Worm (Caenorhabditis elegans): Measurements from ENCODE around the gene Y22D7AL.16.

The Y22D7AL.16 gene

DNA sequence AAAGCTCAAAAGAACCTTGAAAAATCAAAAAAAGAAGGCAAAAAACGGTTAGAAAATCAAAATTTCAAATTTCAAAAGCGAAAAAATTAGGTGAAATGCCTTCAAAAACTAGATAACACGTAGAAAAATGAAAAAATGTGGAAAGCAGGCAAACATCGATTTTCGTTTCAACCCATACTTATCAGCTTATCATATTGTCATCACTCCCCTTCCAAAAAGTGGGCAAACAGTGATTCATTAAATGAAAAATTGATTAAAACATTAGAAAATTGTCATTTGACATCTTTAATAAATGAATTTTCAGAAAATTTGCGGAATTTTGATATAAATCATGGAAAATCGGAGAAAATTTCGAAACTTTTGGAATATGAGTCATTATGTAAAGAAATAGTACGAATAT, 4.0 kb downstream of the Y22D7AL.16 start:
- TF ChIP-seq skn-1 (tag; optimal IDR thresholded peaks at IDR 0.05) (peak; percentile 69), Y55F3AM.14 (GFP tag; optimal IDR thresholded peaks at IDR 0.05) (no peak), fos-1 (tag; optimal IDR thresholded peaks at IDR 0.05) (peak; percentile 99), nhr-12 (tag; optimal IDR thresholded peaks at IDR 0.05) (no peak), egl-27 (tag; optimal IDR thresholded peaks at IDR 0.05) (no peak), blmp-1 (tag; optimal IDR thresholded peaks at IDR 0.05; ENCODE audit: insufficient read depth) (no peak), crh-2 (tag; optimal IDR thresholded peaks at IDR 0.05) (peak; percentile 9), elt-3 (tag; optimal IDR thresholded peaks at IDR 0.05) (no peak)

DNA sequence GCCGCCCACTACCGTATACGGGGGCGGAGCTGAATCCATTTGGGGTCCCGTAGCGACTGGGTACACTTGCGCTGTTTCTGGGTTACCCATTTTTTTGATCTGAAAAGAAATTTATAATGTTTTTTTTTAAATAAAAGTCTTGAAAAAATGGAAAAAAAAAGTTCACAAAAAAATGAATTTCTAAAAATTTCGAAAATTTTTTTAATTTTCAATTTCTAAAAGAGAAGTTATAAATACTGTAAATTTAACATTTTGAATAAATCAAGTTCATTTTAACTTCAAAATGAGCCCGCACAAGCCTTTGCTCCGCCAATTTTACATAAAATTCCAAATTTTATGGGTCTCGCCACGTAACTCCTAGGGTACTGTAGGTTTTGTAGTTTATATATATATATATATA, 5.3 kb downstream of the Y22D7AL.16 start, which contains the start of gene Y22D7AL.15:
Gene Y22D7AL.15 (minus strand): TSS at position 101 of the 400 bp plus-strand sequence.
- TF ChIP-seq ztf-1 (GFP tag; conservative IDR thresholded peaks at IDR 0.05) (no peak), F13H6.1 (tag; optimal IDR thresholded peaks at IDR 0.05) (no peak), C34F6.9 (tag; optimal IDR thresholded peaks at IDR 0.05) (no peak), nhr-129 (tag; optimal IDR thresholded peaks at IDR 0.05) (no peak)

- TF ChIP-seq R02D3.7 (tag; optimal IDR thresholded peaks at IDR 0.05) (no peak), nhr-77 (tag; optimal IDR thresholded peaks at IDR 0.05) (no peak), sma-3 (GFP tag; optimal IDR thresholded peaks at IDR 0.05) (no peak), unc-39 (tag; optimal IDR thresholded peaks at IDR 0.05) (no peak), gmeb-1 (tag; optimal IDR thresholded peaks at IDR 0.05) (no peak), nhr-25 (tag; optimal IDR thresholded peaks at IDR 0.05) (no peak), nhr-6 (tag; optimal IDR thresholded peaks at IDR 0.05) (no peak), ceh-82 (tag; optimal IDR thresholded peaks at IDR 0.05) (no peak), unc-55 (GFP tag; optimal IDR thresholded peaks at IDR 0.05) (no peak), alr-1 (tag; optimal IDR thresholded peaks at IDR 0.05) (no peak), elt-1 (tag; optimal IDR thresholded peaks at IDR 0.05) (no peak), mbf-1 (tag; optimal IDR thresholded peaks at IDR 0.05) (no peak), mab-5 (tag; optimal IDR thresholded peaks at IDR 0.05) (no peak), nhr-21 (tag; optimal IDR thresholded peaks at IDR 0.05) (no peak), nhr-129 (tag; optimal IDR thresholded peaks at IDR 0.05) (no peak), dmd-4 (tag; optimal IDR thresholded peaks at IDR 0.05) (no peak), peb-1 (tag; optimal IDR thresholded peaks at IDR 0.05) (no peak), C34F6.9 (tag; optimal IDR thresholded peaks at IDR 0.05) (no peak)
These were observed 7.6 kb downstream of the Y22D7AL.16 start, which contains the start of gene cht-4 for ce11 chrIII:1657380-1657779. Gene cht-4, minus strand, starts transcription at chrIII:1657480.

DNA sequence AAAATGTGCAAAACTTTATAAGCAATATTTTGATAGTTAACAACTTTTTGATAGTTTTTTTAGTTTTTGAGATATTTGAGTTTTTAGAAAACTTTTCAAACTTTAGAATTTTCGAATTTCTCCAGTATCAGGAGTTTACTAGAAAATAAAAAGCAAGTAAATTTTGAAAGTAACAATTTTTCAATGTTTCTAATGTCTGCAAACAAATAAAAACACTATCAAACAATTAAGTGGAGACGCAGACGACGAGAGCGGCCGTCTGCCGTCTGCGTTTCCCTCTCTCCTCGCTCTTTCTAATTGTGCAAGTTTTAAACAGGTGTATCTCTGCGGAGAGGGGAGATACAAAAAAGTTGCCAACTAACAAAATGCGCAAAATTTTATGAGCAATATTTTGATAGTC, 12.1 kb downstream of the Y22D7AL.16 start:
- TF ChIP-seq nhr-25 (tag; optimal IDR thresholded peaks at IDR 0.05) (no peak), nhr-21 (tag; optimal IDR thresholded peaks at IDR 0.05) (no peak), sma-3 (GFP tag; optimal IDR thresholded peaks at IDR 0.05) (no peak), R02D3.7 (tag; optimal IDR thresholded peaks at IDR 0.05) (no peak), elt-1 (tag; optimal IDR thresholded peaks at IDR 0.05) (no peak), alr-1 (tag; optimal IDR thresholded peaks at IDR 0.05) (no peak), snpc-4 (tag; optimal IDR thresholded peaks at IDR 0.05) (no peak), blmp-1 (tag; optimal IDR thresholded peaks at IDR 0.05; ENCODE audit: insufficient read depth) (no peak), elt-3 (tag; optimal IDR thresholded peaks at IDR 0.05) (no peak), sem-4 (tag; optimal IDR thresholded peaks at IDR 0.05) (no peak), mbf-1 (tag; optimal IDR thresholded peaks at IDR 0.05) (no peak), unc-39 (tag; optimal IDR thresholded peaks at IDR 0.05) (no peak), gmeb-1 (tag; optimal IDR thresholded peaks at IDR 0.05) (no peak), unc-55 (GFP tag; optimal IDR thresholded peaks at IDR 0.05) (no peak), ZK546.5 (tag; optimal IDR thresholded peaks at IDR 0.05) (no peak), ceh-16 (tag; optimal IDR thresholded peaks at IDR 0.05) (no peak), nhr-11 (tag; optimal IDR thresholded peaks at IDR 0.05) (no peak), lin-39 (tag; optimal IDR thresholded peaks at IDR 0.05) (no peak)

ce11 chrIII:1652181-1652580, 12.8 kb downstream of the Y22D7AL.16 start, which contains the start of gene Y22D7AL.1:
Gene Y22D7AL.1, plus strand, starts transcription at chrIII:1652481.
- TF ChIP-seq ztf-11 (tag; optimal IDR thresholded peaks at IDR 0.05) (no peak), ztf-4 (tag; optimal IDR thresholded peaks at IDR 0.05) (no peak), nhr-11 (tag; optimal IDR thresholded peaks at IDR 0.05) (no peak)

All from whole organism, L2 larva.